Fruit fly (Drosophila melanogaster): Measurements from ENCODE around the gene CG12483.

The CG12483 gene

DNA sequence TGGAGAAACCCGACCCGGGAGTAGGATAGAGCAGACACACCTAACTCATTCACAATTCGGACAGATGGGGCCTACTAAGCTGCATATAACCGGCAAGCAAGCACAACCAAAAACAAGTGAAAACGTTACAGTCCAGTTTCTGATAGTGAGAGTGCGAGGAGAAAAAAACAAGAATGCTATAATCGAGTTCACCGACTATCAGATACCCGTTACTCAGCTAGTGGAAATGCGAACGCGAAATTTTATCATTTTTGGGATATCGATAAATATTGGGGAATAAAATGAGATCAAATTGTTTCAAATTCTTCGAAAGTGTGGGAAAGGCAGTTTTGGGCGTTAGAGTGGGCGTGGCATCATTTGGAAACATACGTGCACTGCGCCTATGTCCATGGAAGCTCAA, 7.3 kb downstream of the CG12483 start:
- TF ChIP-seq CG32264 (GFP tag; optimal IDR thresholded peaks at IDR 0.05) (no peak), Dfd (GFP tag; optimal IDR thresholded peaks at IDR 0.05) (peak; percentile 77)

DNA sequence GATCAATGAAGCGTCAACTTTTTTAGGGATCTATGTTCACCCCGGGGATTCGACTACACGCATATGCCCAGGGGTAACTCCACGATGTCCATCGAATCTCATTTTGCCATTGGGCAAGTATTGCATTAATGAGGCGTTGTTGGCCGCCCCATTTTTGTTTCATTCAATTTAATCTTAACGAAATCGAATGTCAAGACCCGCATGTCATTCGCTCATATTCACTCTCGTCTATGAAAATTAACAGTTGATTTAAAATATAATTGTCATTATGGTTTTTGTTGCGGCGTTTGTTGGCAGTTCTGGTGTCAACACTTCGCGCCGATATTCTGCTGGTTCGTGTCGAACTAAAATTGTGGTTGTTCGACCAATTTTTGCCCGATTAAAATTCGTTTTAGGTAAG, 11.2 kb downstream of the CG12483 start:
- TF ChIP-seq Vsx2 (GFP tag; optimal IDR thresholded peaks at IDR 0.05; ENCODE audit: partially characterized antibody) (no peak), Jra (GFP tag; optimal IDR thresholded peaks at IDR 0.05) (no peak), OdsH (GFP tag; optimal IDR thresholded peaks at IDR 0.05) (no peak), jim (GFP tag; optimal IDR thresholded peaks at IDR 0.05) (no peak), Hnf4 (GFP tag; optimal IDR thresholded peaks at IDR 0.05) (no peak), N (GFP tag; optimal IDR thresholded peaks at IDR 0.05) (no peak)

DNA sequence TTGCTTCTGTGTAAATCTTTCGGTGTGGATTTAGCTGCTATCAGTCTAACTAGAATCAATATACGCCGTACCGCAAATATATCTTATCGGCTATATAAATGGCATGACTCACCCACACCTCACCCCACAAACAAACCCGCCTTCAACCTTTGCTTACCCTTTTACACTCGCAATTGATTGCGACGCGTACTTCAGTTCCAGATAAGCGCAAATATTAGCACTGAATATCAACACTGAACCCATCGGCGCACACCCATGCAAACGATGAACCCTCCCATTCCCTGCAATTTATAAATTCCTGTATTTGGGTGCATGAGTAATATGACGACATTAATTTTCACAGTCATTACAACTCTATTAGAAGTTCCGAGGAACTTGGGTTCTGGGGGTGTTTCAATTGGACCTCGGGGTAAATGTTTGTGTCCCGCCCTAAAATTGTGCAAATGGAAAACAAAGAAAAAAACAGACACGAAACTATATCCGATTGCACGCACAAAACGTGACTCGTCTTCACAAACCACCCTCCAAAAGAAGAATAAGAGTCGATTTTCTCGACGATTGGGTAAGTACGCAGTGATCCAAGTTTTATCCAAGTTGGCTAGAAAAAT, 12.9 kb downstream of the CG12483 start:
- TF ChIP-seq sv (GFP tag; optimal IDR thresholded peaks at IDR 0.05) = no peak
- no peak for TF ChIP-seq Hr78 (GFP tag; optimal IDR thresholded peaks at IDR 0.05)
- TF ChIP-seq foxo (GFP tag; optimal IDR thresholded peaks at IDR 0.05) = peak in 1 of 2 experiments; percentile 8
- TF ChIP-seq Mio (GFP tag; optimal IDR thresholded peaks at IDR 0.05) = no peak
- no peak for TF ChIP-seq Dif (GFP tag; optimal IDR thresholded peaks at IDR 0.05; ENCODE audit: partially characterized antibody)
- TF ChIP-seq dl (GFP tag; optimal IDR thresholded peaks at IDR 0.05; ENCODE audit: insufficient read depth in 1 of 2, partially characterized antibody in 2 of 2) = no peak
- no peak for TF ChIP-seq Abd-B (GFP tag; optimal IDR thresholded peaks at IDR 0.05)
- TF ChIP-seq sage (GFP tag; optimal IDR thresholded peaks at IDR 0.05) = no peak
- peak; percentile 34 for TF ChIP-seq OdsH (GFP tag; optimal IDR thresholded peaks at IDR 0.05)
- no peak for TF ChIP-seq ey (GFP tag; optimal IDR thresholded peaks at IDR 0.05)
- TF ChIP-seq Dfd (GFP tag; optimal IDR thresholded peaks at IDR 0.05) = no peak
- no peak for TF ChIP-seq jim (GFP tag; optimal IDR thresholded peaks at IDR 0.05)
- no peak for TF ChIP-seq CG32264 (GFP tag; optimal IDR thresholded peaks at IDR 0.05)
- TF ChIP-seq pan (optimal IDR thresholded peaks at IDR 0.05) = no peak
- TF ChIP-seq rgr (GFP tag; optimal IDR thresholded peaks at IDR 0.05) = peak; percentile 64
- TF ChIP-seq usp (GFP tag; optimal IDR thresholded peaks at IDR 0.05) = no peak
- peak; percentile 77 for TF ChIP-seq Hr83 (GFP tag; optimal IDR thresholded peaks at IDR 0.05; ENCODE audit: poor library complexity, severe bottlenecking)
- TF ChIP-seq psq (GFP tag; optimal IDR thresholded peaks at IDR 0.05) = peak; percentile 38
- TF ChIP-seq dsf (GFP tag; optimal IDR thresholded peaks at IDR 0.05; ENCODE audit: borderline replicate concordance) = no peak
- TF ChIP-seq HLH106 (tag; optimal IDR thresholded peaks at IDR 0.05) = peak; percentile 45
- TF ChIP-seq N (GFP tag; optimal IDR thresholded peaks at IDR 0.05) = no peak
- TF ChIP-seq h (GFP tag; optimal IDR thresholded peaks at IDR 0.05) = peak; percentile 80
- TF ChIP-seq CG9705 (GFP tag; optimal IDR thresholded peaks at IDR 0.05) = peak; percentile 14
- peak; percentile 53 for TF ChIP-seq Sp1 (GFP tag; optimal IDR thresholded peaks at IDR 0.05)
- no peak for TF ChIP-seq woc (GFP tag; optimal IDR thresholded peaks at IDR 0.05)
- TF ChIP-seq tai (GFP tag; optimal IDR thresholded peaks at IDR 0.05) = no peak
- no peak for TF ChIP-seq GATAd (GFP tag; optimal IDR thresholded peaks at IDR 0.05)
- TF ChIP-seq Jra (GFP tag; optimal IDR thresholded peaks at IDR 0.05) = peak; percentile 46
- peak; percentile 48 for TF ChIP-seq br (GFP tag; optimal IDR thresholded peaks at IDR 0.05)
- no peak for TF ChIP-seq Myc (optimal IDR thresholded peaks at IDR 0.05)
- no peak for TF ChIP-seq CrebA (GFP tag; optimal IDR thresholded peaks at IDR 0.05; ENCODE audit: borderline replicate concordance)
- no peak for TF ChIP-seq dmrt93B (GFP tag; optimal IDR thresholded peaks at IDR 0.05)
- no peak for TF ChIP-seq Rel (GFP tag; optimal IDR thresholded peaks at IDR 0.05)
- TF ChIP-seq Rel (tag; optimal IDR thresholded peaks at IDR 0.05) = peak; percentile 58
- TF ChIP-seq fru (GFP tag; optimal IDR thresholded peaks at IDR 0.05) = peak; percentile 41
- TF ChIP-seq Vsx2 (GFP tag; optimal IDR thresholded peaks at IDR 0.05; ENCODE audit: partially characterized antibody) = no peak
- TF ChIP-seq Hnf4 (GFP tag; optimal IDR thresholded peaks at IDR 0.05) = peak; percentile 54
- peak; percentile 21 for TF ChIP-seq brk (GFP tag; optimal IDR thresholded peaks at IDR 0.05)
- no peak for TF ChIP-seq lola (GFP tag; optimal IDR thresholded peaks at IDR 0.05)

Data from whole organism, wandering third instar larva.